Worm (Caenorhabditis elegans) whole organism, midembryonic: ENCODE results near the gene ppm-1.A.
A peak's percentile ranks its signal among the peaks of the same experiment; 100 is the strongest.

ENCODE experiments used
- T22C8.4 ChIP-seq: fragments of 200-800 bp; sonication (Bioruptor generic); IDR thresholded peaks from 2 replicates; pipeline ENCODE4 v1.3.6; 2022; ENCODE audit warnings: missing genetic modification characterization, missing compliant biosample characterization
- cog-1 ChIP-seq: sonication (generic microtip); optimal IDR thresholded peaks from 2 replicates; lab custom pipeline; 2016; ENCODE audit warnings: missing genetic modification characterization, missing compliant biosample characterization
- flt-1 ChIP-seq: fragments of 200-800 bp; sonication (Bioruptor generic); IDR thresholded peaks from 2 replicates; pipeline ENCODE4 v1.3.6; 2022; ENCODE audit warnings: missing genetic modification characterization, missing compliant biosample characterization
- klf-2 ChIP-seq: fragments of 200-800 bp; sonication (Bioruptor generic); conservative IDR thresholded peaks from 2 replicates; pipeline ENCODE4 v1.3.6; 2022; ENCODE audit warnings: missing genetic modification reagents, missing genetic modification characterization, missing compliant biosample characterization
- med-1 ChIP-seq: sonication (generic microtip); optimal IDR thresholded peaks from 2 replicates; lab custom pipeline; 2017; ENCODE audit warnings: missing genetic modification characterization, mild to moderate bottlenecking, missing compliant biosample characterization, antibody characterized with exemption, missing genetic modification reagents; ENCODE audit not compliant: insufficient read depth
- ref-1 ChIP-seq: fragments of 200-800 bp; sonication (Bioruptor generic); conservative IDR thresholded peaks from 2 replicates; pipeline ENCODE4 v1.3.6; 2022; ENCODE audit warnings: missing genetic modification reagents, missing genetic modification characterization, missing compliant biosample characterization
- tab-1 ChIP-seq: fragments of 200-800 bp; sonication (Bioruptor generic); IDR thresholded peaks from 2 replicates; pipeline ENCODE4 v1.3.6; 2022; ENCODE audit warnings: missing genetic modification characterization, missing compliant biosample characterization
- ztf-23 ChIP-seq: fragments of 200-800 bp; sonication (Bioruptor generic); IDR thresholded peaks from 2 replicates; pipeline ENCODE4 v1.3.6; 2022; ENCODE audit warnings: missing genetic modification reagents, missing genetic modification characterization, missing compliant biosample characterization
- ztf-29 ChIP-seq: fragments of 200-800 bp; sonication (Bioruptor generic); IDR thresholded peaks from 2 replicates; pipeline ENCODE4 v1.3.6; 2022; ENCODE audit warnings: missing genetic modification reagents, missing genetic modification characterization, missing compliant biosample characterization

Gene ppm-1.A

ce11 chrV:10532725-10533124, 3.5 kb downstream of the ppm-1.A start, which contains the start of gene txt-10:
Gene txt-10, minus strand, starts transcription at chrV:10532825.
- TF ChIP-seq flt-1 (GFP tag; lab: Robert Waterston, UW), result no peak
- no peak for TF ChIP-seq cog-1
- no peak for TF ChIP-seq ztf-29 (GFP tag; lab: Robert Waterston, UW)
- no peak for TF ChIP-seq T22C8.4 (GFP tag; lab: Robert Waterston, UW)
- TF ChIP-seq ref-1, result no peak
- no peak for TF ChIP-seq med-1 (GFP tag; lab: Kevin White, UChicago)
- no peak for TF ChIP-seq klf-2 (GFP tag; lab: Robert Waterston, UW)
- TF ChIP-seq ztf-23, result no peak
- no peak for TF ChIP-seq tab-1 (GFP tag; lab: Robert Waterston, UW)

ce11 chrV:10529600-10529999, 6.6 kb downstream of the ppm-1.A start:
- TF ChIP-seq tab-1 (GFP tag; lab: Robert Waterston, UW) (no peak), klf-2 (GFP tag; lab: Robert Waterston, UW) (no peak), flt-1 (GFP tag; lab: Robert Waterston, UW) (no peak), T22C8.4 (GFP tag; lab: Robert Waterston, UW) (no peak), ztf-29 (GFP tag; lab: Robert Waterston, UW) (no peak), cog-1 (no peak), med-1 (GFP tag; lab: Kevin White, UChicago) (no peak), ztf-23 (no peak), ref-1 (no peak)

- TF ChIP-seq ztf-23, result no peak
- TF ChIP-seq ztf-29 (GFP tag; lab: Robert Waterston, UW), result no peak
Observed at ce11 chrV:10528500-10528899, 7.7 kb downstream of the ppm-1.A start, which contains the start of gene F25D1.3. Gene F25D1.3, plus strand, starts transcription at chrV:10528724.

ce11 chrV:10525902-10526301, 10.3 kb downstream of the ppm-1.A start, which contains the start of the genes C35A5.8 and hda-11:
Gene C35A5.8, minus strand, starts transcription at chrV:10525908.
Gene hda-11, plus strand, starts transcription at chrV:10526184.
- TF ChIP-seq ztf-23, result no peak
- TF ChIP-seq ztf-29 (GFP tag; lab: Robert Waterston, UW), result no peak
- TF ChIP-seq klf-2 (GFP tag; lab: Robert Waterston, UW), result 0 out of 2 replicates have a peak, but pooled peaks have one; percentile 27
- peak; percentile 79; the same call in 1 of the 2 replicates for TF ChIP-seq flt-1 (GFP tag; lab: Robert Waterston, UW)
- TF ChIP-seq ref-1, result no peak
- peak; percentile 3 for TF ChIP-seq cog-1
- no peak for TF ChIP-seq T22C8.4 (GFP tag; lab: Robert Waterston, UW)
- no peak for TF ChIP-seq tab-1 (GFP tag; lab: Robert Waterston, UW)
- no peak for TF ChIP-seq med-1 (GFP tag; lab: Kevin White, UChicago)

ce11 chrV:10516702-10517101, 19.5 kb downstream of the ppm-1.A start:
- TF ChIP-seq tab-1 (GFP tag; lab: Robert Waterston, UW), result no peak
- no peak for TF ChIP-seq flt-1 (GFP tag; lab: Robert Waterston, UW)
- TF ChIP-seq cog-1, result no peak
- no peak for TF ChIP-seq med-1 (GFP tag; lab: Kevin White, UChicago)
- no peak for TF ChIP-seq T22C8.4 (GFP tag; lab: Robert Waterston, UW)
- TF ChIP-seq ztf-23, result no peak
- no peak for TF ChIP-seq klf-2 (GFP tag; lab: Robert Waterston, UW)
- no peak for TF ChIP-seq ztf-29 (GFP tag; lab: Robert Waterston, UW)

- TF ChIP-seq T22C8.4 (GFP tag; lab: Robert Waterston, UW), result no peak
- no peak for TF ChIP-seq flt-1 (GFP tag; lab: Robert Waterston, UW)
- TF ChIP-seq ztf-23, result no peak
- TF ChIP-seq cog-1, result no peak
- no peak for TF ChIP-seq klf-2 (GFP tag; lab: Robert Waterston, UW)
- no peak for TF ChIP-seq tab-1 (GFP tag; lab: Robert Waterston, UW)
- no peak for TF ChIP-seq med-1 (GFP tag; lab: Kevin White, UChicago)
- no peak for TF ChIP-seq ztf-29 (GFP tag; lab: Robert Waterston, UW)
- no peak for TF ChIP-seq ref-1
Observed at ce11 chrV:10514271-10514670, 21.9 kb downstream of the ppm-1.A start, which contains the start of gene dmsr-8. Gene dmsr-8, minus strand, starts transcription at chrV:10514371.

ce11 chrV:10508855-10509254, 27.3 kb downstream of the ppm-1.A start, which contains the start of gene C35A5.6:
Gene C35A5.6, plus strand, starts transcription at chrV:10509137.
- TF ChIP-seq klf-2 (GFP tag; lab: Robert Waterston, UW) (no peak), ref-1 (no peak), cog-1 (no peak), flt-1 (GFP tag; lab: Robert Waterston, UW) (no peak), tab-1 (GFP tag; lab: Robert Waterston, UW) (no peak), ztf-23 (no peak), ztf-29 (GFP tag; lab: Robert Waterston, UW) (no peak), med-1 (GFP tag; lab: Kevin White, UChicago) (no peak), T22C8.4 (GFP tag; lab: Robert Waterston, UW) (no peak)

ce11 chrV:10505553-10505952, 30.6 kb downstream of the ppm-1.A start, which contains the start of gene C35A5.5:
Gene C35A5.5, plus strand, starts transcription at chrV:10505853.
- TF ChIP-seq ztf-23, result no peak
- no peak for TF ChIP-seq ref-1
- TF ChIP-seq T22C8.4 (GFP tag; lab: Robert Waterston, UW), result no peak
- no peak for TF ChIP-seq tab-1 (GFP tag; lab: Robert Waterston, UW)
- no peak for TF ChIP-seq med-1 (GFP tag; lab: Kevin White, UChicago)
- TF ChIP-seq flt-1 (GFP tag; lab: Robert Waterston, UW), result no peak
- TF ChIP-seq cog-1, result no peak
- TF ChIP-seq klf-2 (GFP tag; lab: Robert Waterston, UW), result no peak
- no peak for TF ChIP-seq ztf-29 (GFP tag; lab: Robert Waterston, UW)

- no peak for TF ChIP-seq klf-2 (GFP tag; lab: Robert Waterston, UW)
- TF ChIP-seq ref-1, result no peak
- no peak for TF ChIP-seq tab-1 (GFP tag; lab: Robert Waterston, UW)
- no peak for TF ChIP-seq ztf-23
- no peak for TF ChIP-seq flt-1 (GFP tag; lab: Robert Waterston, UW)
- no peak for TF ChIP-seq ztf-29 (GFP tag; lab: Robert Waterston, UW)
- TF ChIP-seq cog-1, result no peak
- TF ChIP-seq T22C8.4 (GFP tag; lab: Robert Waterston, UW), result no peak
- TF ChIP-seq med-1 (GFP tag; lab: Kevin White, UChicago), result no peak
Observed at ce11 chrV:10503893-10504292, 32.3 kb downstream of the ppm-1.A start, which contains the start of gene C35A5.10. Gene C35A5.10, plus strand, starts transcription at chrV:10504193.
